Worm (Caenorhabditis elegans): ENCODE data around the gene B0280.11.

Gene B0280.11

DNA sequence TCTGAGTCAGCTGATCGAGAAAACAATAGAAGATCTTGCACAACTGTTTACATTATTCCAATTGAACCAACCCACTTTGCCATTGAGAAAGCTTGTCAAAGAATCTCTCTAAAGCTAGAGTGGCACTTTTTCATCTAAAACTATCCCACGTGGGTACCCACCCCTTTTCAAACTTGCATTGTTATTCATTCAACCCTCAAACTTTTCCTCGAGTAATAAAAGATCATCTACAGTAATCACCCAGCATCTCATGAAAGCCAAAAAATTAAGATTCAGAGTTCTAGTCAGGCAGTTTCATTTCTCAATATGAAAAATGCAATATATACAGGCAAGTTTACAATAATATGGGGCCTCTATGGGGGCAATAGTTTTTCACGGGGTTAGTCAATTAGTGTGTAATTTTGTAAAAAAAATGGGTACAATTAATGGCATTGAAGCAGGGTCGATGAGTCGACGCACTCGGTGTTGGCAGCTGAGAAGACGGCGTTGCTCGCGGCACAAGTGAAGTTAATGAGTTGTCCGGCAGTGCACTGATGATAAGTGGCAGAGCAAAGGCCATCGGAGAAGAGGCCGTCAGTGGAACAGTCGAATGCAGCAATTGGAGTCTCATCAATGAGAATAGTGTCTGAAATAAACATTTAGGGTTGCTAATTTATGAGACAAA lies 36.1 kb downstream of the B0280.11 start:
- TF ChIP-seq ceh-16 (tag; optimal IDR thresholded peaks at IDR 0.05): no peak
- TF ChIP-seq zag-1 (tag; optimal IDR thresholded peaks at IDR 0.05): no peak
- TF ChIP-seq tbx-2 (tag; optimal IDR thresholded peaks at IDR 0.05): no peak
- no peak for TF ChIP-seq elt-2 (tag; optimal IDR thresholded peaks at IDR 0.05)
- no peak for TF ChIP-seq unc-62 (GFP tag; optimal IDR thresholded peaks at IDR 0.05)
- no peak for TF ChIP-seq R02D3.7 (tag; optimal IDR thresholded peaks at IDR 0.05)
- no peak for TF ChIP-seq elt-1 (tag; optimal IDR thresholded peaks at IDR 0.05)
- TF ChIP-seq nhr-76 (tag; optimal IDR thresholded peaks at IDR 0.05): no peak
- no peak for TF ChIP-seq ztf-11 (tag; optimal IDR thresholded peaks at IDR 0.05)
- TF ChIP-seq skn-1 (tag; optimal IDR thresholded peaks at IDR 0.05): no peak
- no peak for TF ChIP-seq mml-1 (tag; optimal IDR thresholded peaks at IDR 0.05)
- TF ChIP-seq fos-1 (tag; optimal IDR thresholded peaks at IDR 0.05): no peak
- no peak for TF ChIP-seq ceh-82 (tag; optimal IDR thresholded peaks at IDR 0.05)
- TF ChIP-seq ama-1 (optimal IDR thresholded peaks at IDR 0.05): no peak
- no peak for TF ChIP-seq nhr-12 (tag; optimal IDR thresholded peaks at IDR 0.05)
- no peak for TF ChIP-seq jun-1 (tag; optimal IDR thresholded peaks at IDR 0.05)

DNA sequence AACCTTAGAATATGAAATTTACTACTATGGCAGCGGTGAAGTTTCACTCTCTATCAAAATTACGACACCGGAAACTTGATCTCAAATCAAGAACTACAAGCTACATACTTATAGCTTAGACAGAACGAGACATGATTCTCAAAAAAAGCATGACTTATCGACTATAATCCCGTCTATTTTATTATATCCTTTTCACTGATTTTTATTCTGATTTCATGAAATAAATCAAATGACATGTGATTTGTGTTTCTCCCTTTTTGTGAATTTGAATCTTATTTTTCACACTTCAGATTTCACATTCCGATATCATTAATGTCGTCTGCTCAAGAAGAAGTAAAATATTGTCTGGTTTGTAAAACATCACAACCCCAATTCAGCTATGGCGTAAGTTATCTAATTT lies 38.1 kb downstream of the B0280.11 start, which contains the start of gene ZK418.11:
TSS of gene ZK418.11 (plus strand) at position 289 of the 400 bp plus-strand sequence.
- TF ChIP-seq nhr-11 (tag; optimal IDR thresholded peaks at IDR 0.05) (peak; percentile 43), tbx-2 (tag; optimal IDR thresholded peaks at IDR 0.05) (no peak)

DNA sequence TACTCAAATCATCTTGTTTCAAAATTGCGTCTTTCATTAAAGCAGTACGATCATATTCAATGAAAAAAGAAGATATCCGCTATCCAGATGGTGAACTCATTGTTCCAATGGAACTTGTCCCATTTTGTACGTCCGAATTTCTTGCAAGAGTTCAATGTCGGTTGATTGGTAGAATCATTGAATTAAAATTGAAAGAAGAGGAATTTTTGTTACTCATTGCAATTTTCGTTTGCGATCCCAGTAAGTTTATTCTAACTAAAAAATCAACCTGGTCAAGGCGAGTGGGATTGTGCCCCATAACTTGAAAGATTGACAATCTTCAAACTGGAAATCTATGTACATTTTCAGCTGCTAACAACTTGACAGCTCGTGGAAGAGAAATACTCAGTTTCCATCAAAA lies 41.6 kb downstream of the B0280.11 start:
- no peak for TF ChIP-seq nhr-11 (tag; optimal IDR thresholded peaks at IDR 0.05)
- TF ChIP-seq lin-39 (tag; optimal IDR thresholded peaks at IDR 0.05): no peak
- no peak for TF ChIP-seq daf-12 (tag; optimal IDR thresholded peaks at IDR 0.05)
- TF ChIP-seq pha-4 (tag; optimal IDR thresholded peaks at IDR 0.05): no peak
- no peak for TF ChIP-seq fkh-10 (GFP tag; optimal IDR thresholded peaks at IDR 0.05)
- no peak for TF ChIP-seq ztf-11 (tag; optimal IDR thresholded peaks at IDR 0.05)
- no peak for TF ChIP-seq unc-39 (tag; optimal IDR thresholded peaks at IDR 0.05)
- no peak for TF ChIP-seq nhr-76 (tag; optimal IDR thresholded peaks at IDR 0.05)
- no peak for TF ChIP-seq ceh-16 (tag; optimal IDR thresholded peaks at IDR 0.05)
- TF ChIP-seq nhr-28 (tag; optimal IDR thresholded peaks at IDR 0.05): no peak
- TF ChIP-seq R02D3.7 (tag; optimal IDR thresholded peaks at IDR 0.05): no peak
- TF ChIP-seq fkh-2 (tag; optimal IDR thresholded peaks at IDR 0.05): no peak
- no peak for TF ChIP-seq unc-62 (GFP tag; optimal IDR thresholded peaks at IDR 0.05)
- no peak for TF ChIP-seq snpc-4 (tag; optimal IDR thresholded peaks at IDR 0.05)
- TF ChIP-seq nhr-25 (tag; optimal IDR thresholded peaks at IDR 0.05): no peak
- no peak for TF ChIP-seq zag-1 (tag; optimal IDR thresholded peaks at IDR 0.05)
- no peak for TF ChIP-seq nfya-1 (tag; optimal IDR thresholded peaks at IDR 0.05; ENCODE audit: insufficient read depth)

DNA sequence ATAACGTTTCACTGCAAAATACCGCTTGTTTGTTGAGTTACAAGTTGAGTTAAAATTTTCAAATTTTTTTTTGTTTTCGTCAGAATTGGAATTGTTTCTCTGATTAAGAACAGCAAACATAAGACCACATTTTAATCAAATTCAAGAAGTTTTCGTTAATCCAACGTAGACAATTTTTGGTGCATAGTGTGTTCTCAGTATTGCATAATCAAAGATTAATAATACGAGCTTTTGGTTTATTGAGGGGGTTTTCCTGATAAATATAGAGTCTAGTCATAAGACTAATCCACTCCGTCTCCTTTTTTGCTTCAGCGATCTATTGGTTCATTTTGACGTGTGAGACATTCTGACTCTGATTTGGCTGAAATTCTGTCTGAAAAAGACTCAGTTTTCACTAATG lies 42.9 kb downstream of the B0280.11 start, which contains the start of gene nhr-9:
TSS of gene nhr-9 (plus strand) at position 307 of the 400 bp plus-strand sequence.
- TF ChIP-seq nhr-23 (tag; optimal IDR thresholded peaks at IDR 0.05) (no peak), nhr-11 (tag; optimal IDR thresholded peaks at IDR 0.05) (peak; percentile 13)

DNA sequence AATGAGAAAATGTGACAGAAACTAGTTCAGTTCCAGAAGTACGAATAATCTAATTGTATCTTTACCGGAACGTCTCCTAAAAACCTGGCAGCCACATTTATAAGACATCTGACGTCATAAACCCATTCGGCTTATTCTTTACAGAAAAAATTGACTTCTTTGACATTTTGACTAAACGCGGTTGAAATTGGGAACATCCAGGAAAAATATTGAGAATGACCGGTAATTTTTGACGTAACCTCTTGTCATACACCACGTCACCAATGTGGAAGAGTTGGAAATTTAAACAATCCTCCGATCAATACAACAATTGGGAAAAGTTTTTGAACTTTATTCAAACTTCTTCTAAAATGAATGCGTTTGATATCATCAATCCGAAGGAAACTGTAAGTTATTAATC lies 47.0 kb downstream of the B0280.11 start, which contains the start of gene ZK418.2:
TSS of gene ZK418.2 (plus strand) at position 301 of the 400 bp plus-strand sequence.
- TF ChIP-seq ceh-28 (tag; optimal IDR thresholded peaks at IDR 0.05) (no peak), nhr-237 (tag; optimal IDR thresholded peaks at IDR 0.05) (no peak), pha-4 (tag; optimal IDR thresholded peaks at IDR 0.05) (no peak), fkh-10 (GFP tag; optimal IDR thresholded peaks at IDR 0.05) (no peak), egl-27 (tag; optimal IDR thresholded peaks at IDR 0.05) (no peak), ceh-9 (tag; optimal IDR thresholded peaks at IDR 0.05) (no peak), zag-1 (tag; optimal IDR thresholded peaks at IDR 0.05) (no peak), nfya-1 (tag; optimal IDR thresholded peaks at IDR 0.05; ENCODE audit: insufficient read depth) (no peak), ceh-16 (tag; optimal IDR thresholded peaks at IDR 0.05) (no peak), fkh-2 (tag; optimal IDR thresholded peaks at IDR 0.05) (no peak), nhr-11 (tag; optimal IDR thresholded peaks at IDR 0.05) (no peak), fos-1 (tag; optimal IDR thresholded peaks at IDR 0.05) (no peak), mml-1 (tag; optimal IDR thresholded peaks at IDR 0.05) (no peak), eor-1 (tag; optimal IDR thresholded peaks at IDR 0.05) (no peak), nhr-25 (tag; optimal IDR thresholded peaks at IDR 0.05) (no peak)
